Worm (Caenorhabditis elegans) whole organism, L1 larva: ENCODE data around the gene aakg-5.

Experiments used
- aha-1 ChIP-seq: fragments of 150-350 bp; optimal IDR thresholded peaks from 2 replicates; lab custom pipeline; 2014; ENCODE audit warnings: missing biosample characterization, missing genetic modification characterization
- ama-1 ChIP-seq: fragments of 150-350 bp; optimal IDR thresholded peaks from 2 replicates; lab custom pipeline; 2014
- ceh-82 ChIP-seq, 3 experiments: fragments of 150-350 bp in 1 of 3; sonication (generic microtip) in 2 of 3; optimal IDR thresholded peaks; 2 replicates each; lab custom pipeline; 2014 to 2017; ENCODE audit warnings: missing biosample characterization in 3 of 3, missing genetic modification characterization in 3 of 3
- ces-1 ChIP-seq: fragments of 150-350 bp; optimal IDR thresholded peaks from 2 replicates; lab custom pipeline; 2014; ENCODE audit warnings: missing biosample characterization, missing genetic modification reagents, missing genetic modification characterization
- efl-1 ChIP-seq, 4 experiments: fragments of 150-350 bp; optimal IDR thresholded peaks in 3 of 4; peaks in 1 of 4; 1 replicate in 1 of 4; 2 replicates in 3 of 4; lab custom pipeline; 2014; ENCODE audit warnings: missing biosample characterization in 2 of 4, missing genetic modification characterization in 2 of 4, missing genetic modification reagents in 2 of 4
- elt-3 ChIP-seq, 6 experiments: fragments of 150-350 bp in 1 of 6; sonication (generic microtip); optimal IDR thresholded peaks; 2 replicates each; lab custom pipeline; 2017 to 2018; ENCODE audit warnings: missing biosample characterization in 6 of 6, missing genetic modification characterization in 6 of 6, inconsistent platforms in 1 of 6
- fos-1 ChIP-seq: fragments of 150-350 bp; optimal IDR thresholded peaks from 2 replicates; lab custom pipeline; 2014; ENCODE audit warnings: missing biosample characterization, missing genetic modification characterization
- nhr-12 ChIP-seq: sonication (generic microtip); optimal IDR thresholded peaks from 2 replicates; lab custom pipeline; 2017; ENCODE audit warnings: missing biosample characterization, missing genetic modification characterization
- nhr-237 ChIP-seq: fragments of 150-350 bp; optimal IDR thresholded peaks from 2 replicates; lab custom pipeline; 2014; ENCODE audit warnings: missing biosample characterization, missing genetic modification characterization
- nhr-76 ChIP-seq: sonication (generic microtip); optimal IDR thresholded peaks from 2 replicates; lab custom pipeline; 2017; ENCODE audit warnings: missing biosample characterization, missing genetic modification characterization
- nhr-90 ChIP-seq: sonication (generic microtip); optimal IDR thresholded peaks from 2 replicates; lab custom pipeline; 2016; ENCODE audit warnings: mild to moderate bottlenecking, missing genetic modification characterization, missing compliant biosample characterization; ENCODE audit not compliant: poor library complexity
- snpc-4 ChIP-seq: fragments of 150-350 bp; optimal IDR thresholded peaks from 2 replicates; lab custom pipeline; 2014; ENCODE audit warnings: missing biosample characterization, missing genetic modification characterization
- unc-62 ChIP-seq: fragments of 150-350 bp; optimal IDR thresholded peaks from 2 replicates; lab custom pipeline; 2014; ENCODE audit warnings: missing biosample characterization, missing genetic modification reagents, missing genetic modification characterization
- zag-1 ChIP-seq: fragments of 150-350 bp; optimal IDR thresholded peaks from 2 replicates; lab custom pipeline; 2014; ENCODE audit warnings: missing biosample characterization, missing genetic modification characterization

DNA sequence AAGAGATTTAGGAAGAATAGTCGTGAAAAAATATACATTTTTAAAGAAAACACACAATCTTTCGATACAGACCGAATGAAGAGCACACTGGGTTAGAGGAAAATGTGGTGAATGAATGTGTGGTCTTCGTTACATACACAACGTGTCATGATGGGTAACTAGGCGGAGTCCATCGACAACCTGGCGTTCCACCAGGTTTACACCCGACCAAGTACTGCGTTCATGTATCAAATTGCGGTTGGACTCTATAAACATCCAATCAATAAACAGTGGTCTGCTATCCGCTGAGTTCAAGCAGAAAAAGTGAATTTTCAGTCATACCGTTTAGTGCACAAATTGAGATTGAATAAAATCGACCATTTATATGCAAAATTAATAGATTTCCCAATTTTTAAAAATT is 6.8 kb upstream of the aakg-5 start, which contains the start of gene sdz-38:
- TF ChIP-seq ama-1 = no peak
- no peak for TF ChIP-seq fos-1 (tag; lab: Kevin White, UChicago)
- no peak for TF ChIP-seq nhr-76 (tag; lab: Kevin White, UChicago)
- TF ChIP-seq elt-3 (tag; optimal IDR thresholded peaks at IDR 0.05; lab: Kevin White, UChicago) = no peak
- TF ChIP-seq nhr-12 (tag; lab: Kevin White, UChicago) = no peak
- TF ChIP-seq efl-1 (optimal IDR thresholded peaks at IDR 0.05; lab: Kevin White, UChicago) = no peak
- TF ChIP-seq efl-1 (GFP tag; optimal IDR thresholded peaks at IDR 0.05 in 1 of 2; lab: Kevin White, UChicago) = no peak
- no peak for TF ChIP-seq unc-62 (GFP tag; lab: Kevin White, UChicago)
- TF ChIP-seq nhr-237 (tag; lab: Kevin White, UChicago) = no peak
- TF ChIP-seq aha-1 (tag; lab: Kevin White, UChicago) = no peak
- TF ChIP-seq zag-1 (tag; lab: Kevin White, UChicago) = no peak
- TF ChIP-seq ceh-82 (tag; optimal IDR thresholded peaks at IDR 0.05; lab: Kevin White, UChicago) = no peak
- no peak for TF ChIP-seq nhr-90 (tag; lab: Kevin White, UChicago)
- no peak for TF ChIP-seq ces-1 (GFP tag; lab: Kevin White, UChicago)
- no peak for TF ChIP-seq snpc-4 (tag; lab: Kevin White, UChicago)
